Fruit fly (Drosophila melanogaster): ENCODE results near the gene CG8892.

The CG8892 gene

dm6 chr2L:4958111-4958510, 23.3 kb downstream of the CG8892 start, which contains the start of gene CG34124:
Gene CG34124, plus strand, starts transcription at chr2L:4958411.
- TF ChIP-seq CG9705 (GFP tag; optimal IDR thresholded peaks at IDR 0.05) (no peak), N (GFP tag; optimal IDR thresholded peaks at IDR 0.05) (no peak), Rel (GFP tag; optimal IDR thresholded peaks at IDR 0.05) (no peak), Rel (tag; optimal IDR thresholded peaks at IDR 0.05) (no peak), rgr (GFP tag; optimal IDR thresholded peaks at IDR 0.05) (no peak)

- TF ChIP-seq Sp1 (GFP tag; optimal IDR thresholded peaks at IDR 0.05) (no peak), N (GFP tag; optimal IDR thresholded peaks at IDR 0.05) (no peak), dsf (GFP tag; optimal IDR thresholded peaks at IDR 0.05; ENCODE audit: borderline replicate concordance) (no peak), fru (GFP tag; optimal IDR thresholded peaks at IDR 0.05) (no peak), CrebA (GFP tag; optimal IDR thresholded peaks at IDR 0.05; ENCODE audit: borderline replicate concordance) (no peak), OdsH (GFP tag; optimal IDR thresholded peaks at IDR 0.05) (no peak), pan (optimal IDR thresholded peaks at IDR 0.05) (no peak), Jra (GFP tag; optimal IDR thresholded peaks at IDR 0.05) (no peak), psq (GFP tag; optimal IDR thresholded peaks at IDR 0.05) (no peak), sv (GFP tag; optimal IDR thresholded peaks at IDR 0.05) (no peak), CG32264 (GFP tag; optimal IDR thresholded peaks at IDR 0.05) (no peak), Dfd (GFP tag; optimal IDR thresholded peaks at IDR 0.05) (no peak), CG9705 (GFP tag; optimal IDR thresholded peaks at IDR 0.05) (no peak), woc (GFP tag; optimal IDR thresholded peaks at IDR 0.05) (no peak), dl (GFP tag; optimal IDR thresholded peaks at IDR 0.05; ENCODE audit: insufficient read depth in 1 of 2, partially characterized antibody in 2 of 2) (no peak), Dif (GFP tag; optimal IDR thresholded peaks at IDR 0.05; ENCODE audit: partially characterized antibody) (no peak), Abd-B (GFP tag; optimal IDR thresholded peaks at IDR 0.05) (no peak), Myc (optimal IDR thresholded peaks at IDR 0.05) (no peak), Vsx2 (GFP tag; optimal IDR thresholded peaks at IDR 0.05; ENCODE audit: partially characterized antibody) (no peak)
These were observed 26.1 kb downstream of the CG8892 start, which contains the start of the genes Jon25Bi and Marcal1 for dm6 chr2L:4955094-4955823. Gene Jon25Bi, minus strand, starts transcription at chr2L:4955144. Gene Marcal1, plus strand, starts transcription at chr2L:4955509.

dm6 chr2L:4953086-4953570, 28.3 kb downstream of the CG8892 start, which contains the start of gene Jon25Bii:
Gene Jon25Bii, minus strand, starts transcription at chr2L:4953136.
- TF ChIP-seq rgr (GFP tag; optimal IDR thresholded peaks at IDR 0.05), result no peak
- TF ChIP-seq h (GFP tag; optimal IDR thresholded peaks at IDR 0.05), result peak; percentile 60
- TF ChIP-seq lola (GFP tag; optimal IDR thresholded peaks at IDR 0.05), result no peak
- TF ChIP-seq usp (GFP tag; optimal IDR thresholded peaks at IDR 0.05), result no peak

dm6 chr2L:4950667-4951066, 30.7 kb downstream of the CG8892 start, which contains the start of gene Jon25Biii:
Gene Jon25Biii, minus strand, starts transcription at chr2L:4950767.
- no peak for TF ChIP-seq dsf (GFP tag; optimal IDR thresholded peaks at IDR 0.05; ENCODE audit: borderline replicate concordance)
- no peak for TF ChIP-seq fru (GFP tag; optimal IDR thresholded peaks at IDR 0.05)
- no peak for TF ChIP-seq Hr78 (GFP tag; optimal IDR thresholded peaks at IDR 0.05)
- TF ChIP-seq CrebA (GFP tag; optimal IDR thresholded peaks at IDR 0.05; ENCODE audit: borderline replicate concordance), result no peak
- TF ChIP-seq N (GFP tag; optimal IDR thresholded peaks at IDR 0.05), result no peak
- TF ChIP-seq ey (GFP tag; optimal IDR thresholded peaks at IDR 0.05), result no peak
- TF ChIP-seq Myc (optimal IDR thresholded peaks at IDR 0.05), result no peak
- TF ChIP-seq tai (GFP tag; optimal IDR thresholded peaks at IDR 0.05), result no peak
- no peak for TF ChIP-seq pan (optimal IDR thresholded peaks at IDR 0.05)
- TF ChIP-seq sv (GFP tag; optimal IDR thresholded peaks at IDR 0.05), result no peak
- TF ChIP-seq dl (GFP tag; optimal IDR thresholded peaks at IDR 0.05; ENCODE audit: insufficient read depth in 1 of 2, partially characterized antibody in 2 of 2), result no peak
- no peak for TF ChIP-seq Dif (GFP tag; optimal IDR thresholded peaks at IDR 0.05; ENCODE audit: partially characterized antibody)
- TF ChIP-seq sage (GFP tag; optimal IDR thresholded peaks at IDR 0.05), result no peak
- TF ChIP-seq Mio (GFP tag; optimal IDR thresholded peaks at IDR 0.05), result no peak
- TF ChIP-seq OdsH (GFP tag; optimal IDR thresholded peaks at IDR 0.05), result no peak
- TF ChIP-seq psq (GFP tag; optimal IDR thresholded peaks at IDR 0.05), result no peak

- TF ChIP-seq CrebA (GFP tag; optimal IDR thresholded peaks at IDR 0.05; ENCODE audit: borderline replicate concordance) (no peak), N (GFP tag; optimal IDR thresholded peaks at IDR 0.05) (no peak), Hnf4 (GFP tag; optimal IDR thresholded peaks at IDR 0.05) (no peak), rgr (GFP tag; optimal IDR thresholded peaks at IDR 0.05) (no peak), Myc (optimal IDR thresholded peaks at IDR 0.05) (peak; percentile 10), CG9705 (GFP tag; optimal IDR thresholded peaks at IDR 0.05) (no peak), jim (GFP tag; optimal IDR thresholded peaks at IDR 0.05) (no peak), ey (GFP tag; optimal IDR thresholded peaks at IDR 0.05) (no peak), dl (GFP tag; optimal IDR thresholded peaks at IDR 0.05; ENCODE audit: insufficient read depth in 1 of 2, partially characterized antibody in 2 of 2) (no peak)
These were observed 31.8 kb downstream of the CG8892 start, which contains the start of gene jet for dm6 chr2L:4949453-4950045. Gene jet, minus strand, starts transcription at chr2L:4949784.
